Worm (Caenorhabditis elegans): ENCODE measurements around the gene Y6D1A.1.
A peak's percentile ranks its signal among the peaks of the same experiment; 100 is the strongest.

Y6D1A.1 gene

ce11 chrII:11859833-11860232 is 36.4 kb upstream of the Y6D1A.1 start:
- no peak for TF ChIP-seq daf-16 (GFP tag; optimal IDR thresholded peaks at IDR 0.05)
- peak; percentile 49 for TF ChIP-seq daf-16 (tag; optimal IDR thresholded peaks at IDR 0.05)
- TF ChIP-seq nhr-25 (tag; optimal IDR thresholded peaks at IDR 0.05; ENCODE audit: borderline replicate concordance, insufficient read depth) = no peak

- TF ChIP-seq vab-7 (GFP tag; IDR thresholded peaks at IDR 0.05) (no peak), attf-4 (tag; optimal IDR thresholded peaks at IDR 0.05) (no peak), rbr-2 (tag; optimal IDR thresholded peaks at IDR 0.05) (no peak), lin-38 (GFP tag; IDR thresholded peaks at IDR 0.05) (no peak), ceh-28 (tag; optimal IDR thresholded peaks at IDR 0.05) (no peak), T20F7.1 (GFP tag; optimal IDR thresholded peaks at IDR 0.05) (no peak), aly-2 (tag; optimal IDR thresholded peaks at IDR 0.05) (no peak), mdl-1 (tag; optimal IDR thresholded peaks at IDR 0.05) (no peak), lin-1 (GFP tag; IDR thresholded peaks at IDR 0.05) (no peak), ama-1 (optimal IDR thresholded peaks at IDR 0.05) (no peak), dmd-8 (GFP tag; IDR thresholded peaks at IDR 0.05) (no peak), nhr-25 (tag; optimal IDR thresholded peaks at IDR 0.05; ENCODE audit: borderline replicate concordance, insufficient read depth) (no peak), nhr-111 (GFP tag; optimal IDR thresholded peaks at IDR 0.05) (no peak), arid-1 (GFP tag; conservative IDR thresholded peaks at IDR 0.05) (no peak), Y5F2A.4 (GFP tag; optimal IDR thresholded peaks at IDR 0.05) (no peak)
Observed at ce11 chrII:11856361-11856760, 32.9 kb upstream of the Y6D1A.1 start, which contains the start of gene clh-1. Gene clh-1, minus strand, starts transcription at chrII:11856461.

ce11 chrII:11854749-11855148 is 31.3 kb upstream of the Y6D1A.1 start:
- TF ChIP-seq sdz-12 (GFP tag; optimal IDR thresholded peaks at IDR 0.05) = no peak
- no peak for TF ChIP-seq T20F7.1 (GFP tag; optimal IDR thresholded peaks at IDR 0.05)
- no peak for TF ChIP-seq ztf-7 (tag; optimal IDR thresholded peaks at IDR 0.05)
- peak; percentile 33 for TF ChIP-seq nhr-28 (tag; optimal IDR thresholded peaks at IDR 0.05)
- TF ChIP-seq zip-11 (GFP tag; IDR thresholded peaks at IDR 0.05) = no peak
- TF ChIP-seq mes-2 (tag; optimal IDR thresholded peaks at IDR 0.05; ENCODE audit: poor library complexity, severe bottlenecking) = no peak
- no peak for TF ChIP-seq ZK337.2 (GFP tag; IDR thresholded peaks at IDR 0.05)
- TF ChIP-seq ceh-32 (tag; optimal IDR thresholded peaks at IDR 0.05; ENCODE audit: poor library complexity) = no peak
- peak; percentile 29 for TF ChIP-seq hlh-30 (tag; optimal IDR thresholded peaks at IDR 0.05; ENCODE audit: insufficient read depth)
- TF ChIP-seq dmd-6 (GFP tag; IDR thresholded peaks at IDR 0.05) = no peak

ce11 chrII:11853108-11853507 is 29.7 kb upstream of the Y6D1A.1 start:
- TF ChIP-seq fos-1 (tag; optimal IDR thresholded peaks at IDR 0.05) (no peak), unc-62 (GFP tag; optimal IDR thresholded peaks at IDR 0.05 in 1 of 2) (peak in 1 of 2 experiments; percentile 52), unc-62 (tag; optimal IDR thresholded peaks at IDR 0.05) (no peak)

ce11 chrII:11852191-11852901 is 28.9 kb upstream of the Y6D1A.1 start:
- TF ChIP-seq pqm-1 (tag; optimal IDR thresholded peaks at IDR 0.05) (no peak), nhr-25 (tag; optimal IDR thresholded peaks at IDR 0.05; ENCODE audit: borderline replicate concordance, insufficient read depth) (no peak), nhr-11 (tag; optimal IDR thresholded peaks at IDR 0.05) (no peak), sdz-12 (GFP tag; optimal IDR thresholded peaks at IDR 0.05) (no peak), lim-7 (GFP tag; IDR thresholded peaks at IDR 0.05) (no peak), nhr-48 (tag; optimal IDR thresholded peaks at IDR 0.05) (peak; percentile 12), daf-12 (tag; optimal IDR thresholded peaks at IDR 0.05) (no peak), hlh-11 (tag; optimal IDR thresholded peaks at IDR 0.05) (peak; percentile 31), lin-1 (GFP tag; IDR thresholded peaks at IDR 0.05) (no peak), lin-13 (GFP tag; optimal IDR thresholded peaks at IDR 0.05) (no peak), mdl-1 (tag; optimal IDR thresholded peaks at IDR 0.05) (peak in 1 of 2 experiments; percentile 22), F10B5.3 (tag; optimal IDR thresholded peaks at IDR 0.05) (no peak), saeg-2 (GFP tag; IDR thresholded peaks at IDR 0.05) (no peak), unc-62 (GFP tag; optimal IDR thresholded peaks at IDR 0.05 in 1 of 2) (peak in 1 of 2 experiments; percentile 92), unc-62 (tag; optimal IDR thresholded peaks at IDR 0.05) (no peak), dmd-6 (GFP tag; IDR thresholded peaks at IDR 0.05) (peak; percentile 28; the same call in 1 of the 2 replicates), nhr-28 (tag; optimal IDR thresholded peaks at IDR 0.05) (peak; percentile 6), duxl-1 (tag; optimal IDR thresholded peaks at IDR 0.05; ENCODE audit: poor library complexity) (no peak), dpl-1 (GFP tag; optimal IDR thresholded peaks at IDR 0.05) (no peak), zip-11 (GFP tag; IDR thresholded peaks at IDR 0.05) (no peak), madf-9 (GFP tag; conservative IDR thresholded peaks at IDR 0.05) (no peak)
